Fruit fly (Drosophila melanogaster): ENCODE measurements around the gene MFS3.

MFS3 gene

DNA sequence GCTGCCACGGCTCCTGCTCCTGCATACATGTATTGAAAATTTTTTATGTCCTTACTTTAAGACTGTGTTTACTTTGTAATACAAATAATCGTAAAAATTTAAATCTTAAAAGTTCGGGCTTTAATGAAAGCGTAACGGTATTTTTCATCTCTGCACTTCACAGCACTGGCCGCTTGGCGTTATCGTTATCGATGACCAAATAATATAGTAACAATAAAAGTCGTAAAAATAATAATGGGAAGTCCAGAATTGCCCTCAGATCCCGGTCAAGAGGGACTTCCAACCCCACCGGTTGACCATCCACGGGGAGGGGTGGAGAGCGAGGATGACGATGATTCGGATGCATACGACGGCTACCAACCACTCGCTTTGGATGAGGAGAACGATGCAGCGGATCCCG lies 23.3 kb downstream of the MFS3 start, which contains the start of gene CG14341 (continued):
- no peak for TF ChIP-seq CG13296 (GFP tag; optimal IDR thresholded peaks at IDR 0.05)
- no peak for TF ChIP-seq Hr78 (GFP tag; optimal IDR thresholded peaks at IDR 0.05)
- TF ChIP-seq inv (GFP tag; IDR thresholded peaks at IDR 0.05; ENCODE audit: partially characterized antibody) = no peak
- no peak for TF ChIP-seq dmrt11E (tag; optimal IDR thresholded peaks at IDR 0.05)
- no peak for TF ChIP-seq CG17912 (GFP tag; optimal IDR thresholded peaks at IDR 0.05)
- no peak for TF ChIP-seq CG18011 (GFP tag; optimal IDR thresholded peaks at IDR 0.05)
- no peak for TF ChIP-seq CG2202 (tag; optimal IDR thresholded peaks at IDR 0.05)
- TF ChIP-seq sr (GFP tag; IDR thresholded peaks at IDR 0.05) = no peak
- TF ChIP-seq ato (GFP tag; IDR thresholded peaks at IDR 0.05; ENCODE audit: partially characterized antibody) = 0 out of 2 replicates have a peak, but pooled peaks have one; percentile 10
- no peak for TF ChIP-seq dati (GFP tag; IDR thresholded peaks at IDR 0.05)
- no peak for TF ChIP-seq Tbp (GFP tag; optimal IDR thresholded peaks at IDR 0.05)
- TF ChIP-seq D (optimal IDR thresholded peaks at IDR 0.05) = no peak
- no peak for TF ChIP-seq D (GFP tag; optimal IDR thresholded peaks at IDR 0.05)
- TF ChIP-seq Eip74EF (GFP tag; optimal IDR thresholded peaks at IDR 0.05) = no peak
- TF ChIP-seq cg (GFP tag; optimal IDR thresholded peaks at IDR 0.05) = no peak
- 0 out of 2 replicates have a peak, but pooled peaks have one; percentile 17 for TF ChIP-seq unc-4 (GFP tag; IDR thresholded peaks at IDR 0.05; ENCODE audit: partially characterized antibody)
- no peak for TF ChIP-seq Ptx1 (GFP tag; IDR thresholded peaks at IDR 0.05)
- TF ChIP-seq CG15073 (GFP tag; optimal IDR thresholded peaks at IDR 0.05) = no peak
- no peak for TF ChIP-seq CG43689 (GFP tag; IDR thresholded peaks at IDR 0.05)
- TF ChIP-seq Optix (GFP tag; IDR thresholded peaks at IDR 0.05) = no peak
- TF ChIP-seq Hr39 (optimal IDR thresholded peaks at IDR 0.05) = no peak
- TF ChIP-seq Spps (tag; optimal IDR thresholded peaks at IDR 0.05) = no peak
- TF ChIP-seq gfzf (GFP tag; optimal IDR thresholded peaks at IDR 0.05) = peak; percentile 29
- TF ChIP-seq hkb (optimal IDR thresholded peaks at IDR 0.05) = no peak
- no peak for TF ChIP-seq hkb (GFP tag; IDR thresholded peaks at IDR 0.05)
- TF ChIP-seq dimm (GFP tag; IDR thresholded peaks at IDR 0.05) = no peak
- no peak for TF ChIP-seq CG7839 (tag; optimal IDR thresholded peaks at IDR 0.05)
- peak; percentile 59; the same call in 2 of the 3 replicates for TF ChIP-seq HLH4C (GFP tag; IDR thresholded peaks at IDR 0.05; ENCODE audit: partially characterized antibody)
- TF ChIP-seq CG9437 (GFP tag; optimal IDR thresholded peaks at IDR 0.05) = peak; percentile 49
- no peak for TF ChIP-seq sob (GFP tag; IDR thresholded peaks at IDR 0.05)
- peak; percentile 56 for TF ChIP-seq E2f2 (GFP tag; IDR thresholded peaks at IDR 0.05)
- TF ChIP-seq CG1792 (GFP tag; optimal IDR thresholded peaks at IDR 0.05) = no peak
- TF ChIP-seq CG17612 (GFP tag; IDR thresholded peaks at IDR 0.05) = no peak
- TF ChIP-seq nom (GFP tag; optimal IDR thresholded peaks at IDR 0.05) = no peak
- no peak for TF ChIP-seq CG10543 (GFP tag; optimal IDR thresholded peaks at IDR 0.05)
- no peak for TF ChIP-seq dysf (GFP tag; IDR thresholded peaks at IDR 0.05)
- TF ChIP-seq stwl (tag; optimal IDR thresholded peaks at IDR 0.05) = peak; percentile 53
- TF ChIP-seq Sry-δ (GFP tag; optimal IDR thresholded peaks at IDR 0.05) = peak; percentile 34
- no peak for TF ChIP-seq CG11696 (GFP tag; IDR thresholded peaks at IDR 0.05)
- TF ChIP-seq CG2120 (GFP tag; optimal IDR thresholded peaks at IDR 0.05) = no peak
- TF ChIP-seq CG17802 (tag; optimal IDR thresholded peaks at IDR 0.05) = no peak
- no peak for TF ChIP-seq CG9932 (GFP tag; IDR thresholded peaks at IDR 0.05)
- TF ChIP-seq CG2116 (GFP tag; optimal IDR thresholded peaks at IDR 0.05) = peak; percentile 15
- peak; percentile 64 for TF ChIP-seq Dref (GFP tag; IDR thresholded peaks at IDR 0.05)
- TF ChIP-seq hth (optimal IDR thresholded peaks at IDR 0.05) = no peak
- TF ChIP-seq sens (GFP tag) = peak; percentile 69
- peak; percentile 33; the same call in 2 of the 3 replicates for TF ChIP-seq CG34224 (GFP tag; IDR thresholded peaks at IDR 0.05; ENCODE audit: partially characterized antibody)
- TF ChIP-seq fd3F (GFP tag; optimal IDR thresholded peaks at IDR 0.05) = no peak
- TF ChIP-seq CG4707 (GFP tag; optimal IDR thresholded peaks at IDR 0.05) = no peak
- no peak for TF ChIP-seq row (GFP tag; IDR thresholded peaks at IDR 0.05)
- peak; percentile 45 for TF ChIP-seq Dp (GFP tag; optimal IDR thresholded peaks at IDR 0.05)
- no peak for TF ChIP-seq Fer2 (tag; optimal IDR thresholded peaks at IDR 0.05)
